Worm (Caenorhabditis elegans) whole organism, late embryonic: ENCODE measurements around the gene srj-20.
"Not testable (repeated sequence)": the region's sequence is repeated elsewhere in the genome, so short reads cannot be mapped to it uniquely, and the experiment has no call there.

Source experiments
- C08G9.2 ChIP-seq: sonication (generic microtip); optimal IDR thresholded peaks from 2 replicates; lab custom pipeline; 2016; ENCODE audit warnings: mild to moderate bottlenecking, missing genetic modification characterization, moderate library complexity, missing compliant biosample characterization
- ama-1 ChIP-seq: fragments of 150-350 bp; optimal IDR thresholded peaks from 2 replicates; lab custom pipeline; 2014
- ceh-2 ChIP-seq: sonication (generic microtip); optimal IDR thresholded peaks from 2 replicates; lab custom pipeline; 2016; ENCODE audit warnings: missing genotype, missing genetic modification characterization, missing compliant biosample characterization
- ceh-31 ChIP-seq: sonication (generic microtip); optimal IDR thresholded peaks from 2 replicates; lab custom pipeline; 2016; ENCODE audit warnings: missing genetic modification characterization, missing compliant biosample characterization
- elt-2 ChIP-seq: sonication (generic microtip); optimal IDR thresholded peaks from 2 replicates; lab custom pipeline; 2016; ENCODE audit warnings: missing genetic modification reagents, missing genetic modification characterization, missing compliant biosample characterization
- lim-6 ChIP-seq: sonication (generic microtip); optimal IDR thresholded peaks from 2 replicates; lab custom pipeline; 2016; ENCODE audit warnings: missing genetic modification characterization, missing compliant biosample characterization
- pqm-1 ChIP-seq: sonication (generic microtip); optimal IDR thresholded peaks from 2 replicates; lab custom pipeline; 2016; ENCODE audit warnings: missing genetic modification characterization, missing compliant biosample characterization
- pros-1 ChIP-seq: fragments of 150-350 bp; optimal IDR thresholded peaks from 2 replicates; lab custom pipeline; 2014; ENCODE audit warnings: missing biosample characterization, missing genetic modification reagents, missing genetic modification characterization
- rnt-1 ChIP-seq: sonication (generic microtip); optimal IDR thresholded peaks from 2 replicates; lab custom pipeline; 2016; ENCODE audit warnings: missing genetic modification characterization, missing compliant biosample characterization
- tbx-7 ChIP-seq: sonication (generic microtip); optimal IDR thresholded peaks from 2 replicates; lab custom pipeline; 2016; ENCODE audit warnings: missing genotype, missing genetic modification characterization, missing compliant biosample characterization
- ttx-3 ChIP-seq: sonication (generic microtip); optimal IDR thresholded peaks from 2 replicates; lab custom pipeline; 2016; ENCODE audit warnings: missing genetic modification reagents, missing genetic modification characterization, missing compliant biosample characterization

Gene srj-20

DNA sequence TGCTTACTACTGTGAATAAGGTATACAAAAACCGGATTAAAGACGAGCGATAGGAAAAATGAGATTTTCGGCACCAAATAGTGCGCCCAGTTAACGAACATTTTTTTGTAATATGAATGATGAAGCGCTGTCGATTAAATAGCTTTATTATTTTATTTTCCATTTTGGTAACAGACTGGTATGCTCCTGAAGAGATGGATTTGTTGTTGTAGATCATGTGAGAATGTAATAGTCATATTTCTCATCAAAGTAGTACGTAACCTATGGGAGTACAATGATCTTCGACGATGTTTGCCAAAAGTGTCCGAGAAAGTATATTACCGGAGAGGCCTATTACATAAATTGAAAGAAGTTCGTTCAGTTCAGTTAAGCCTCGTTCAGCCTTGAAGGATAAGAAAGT lies 2.4 kb downstream of the srj-20 start, which contains the start of gene srj-19:
srj-19 (minus strand) TSS at position 101 of the 400 bp plus-strand sequence.
- TF ChIP-seq C08G9.2 (tag; lab: Kevin White, UChicago) (no peak), tbx-7 (tag; lab: Kevin White, UChicago) (no peak), pqm-1 (tag; lab: Kevin White, UChicago) (no peak), ttx-3 (no peak), lim-6 (tag; lab: Kevin White, UChicago) (no peak)

ce11 chrV:2565525-2565924 lies 7.5 kb downstream of the srj-20 start, which contains the start of gene Y45G12C.1:
TSS of gene Y45G12C.1 (plus strand) at chrV:2565683.
- TF ChIP-seq elt-2 (tag; lab: Kevin White, UChicago) (peak; percentile 46), rnt-1 (tag; lab: Kevin White, UChicago) (no peak)
- TF ChIP-seq, all 69 proteins: peak for 1

DNA sequence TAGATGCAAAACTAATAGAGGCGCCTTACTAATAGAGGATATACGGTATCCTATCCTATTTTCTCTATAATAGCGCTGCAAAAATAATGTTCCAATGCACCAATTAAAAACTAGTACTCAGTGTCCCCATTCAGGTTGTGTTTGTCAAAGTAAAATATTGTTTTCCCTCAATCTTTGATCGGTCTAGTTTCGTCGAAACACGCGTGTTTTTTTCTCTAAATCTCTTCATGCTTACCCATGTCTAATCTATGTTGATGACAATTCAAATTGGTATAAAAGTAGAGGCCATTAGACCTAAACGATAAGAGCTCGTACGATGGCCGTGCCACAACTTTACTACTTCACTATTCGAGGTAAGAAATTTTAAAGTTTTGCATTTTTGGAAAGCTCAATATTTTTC lies 11.6 kb downstream of the srj-20 start, which contains the start of gene gst-10:
gst-10 (plus strand) TSS at position 301 of the 400 bp plus-strand sequence.
- TF ChIP-seq ceh-31; ama-1 (lab: Kevin White, UChicago); pqm-1 (tag; lab: Kevin White, UChicago): not testable (repeated sequence)

DNA sequence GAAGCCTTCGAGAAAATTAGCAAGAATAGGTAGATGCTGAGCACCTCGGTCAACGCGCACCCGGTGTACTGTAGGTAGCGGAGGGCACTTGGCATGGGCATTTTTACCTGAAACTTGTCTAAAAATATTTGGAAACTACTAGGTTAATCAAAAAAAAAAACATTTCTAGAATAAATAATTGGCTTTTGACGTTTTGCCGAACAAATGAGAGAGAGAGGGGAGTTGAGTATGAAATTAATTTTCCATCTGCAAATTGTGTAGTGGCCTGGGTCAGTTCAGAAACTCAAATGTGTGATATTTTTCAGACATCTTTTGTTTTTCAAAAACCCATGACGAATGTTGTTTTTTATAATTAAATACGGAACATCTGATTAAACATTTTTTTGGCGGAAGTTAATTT lies 36.7 kb downstream of the srj-20 start, which contains the start of gene Y45G12C.10:
Y45G12C.10 (minus strand) TSS at position 101 of the 400 bp plus-strand sequence.
- not testable (repeated sequence) for TF ChIP-seq pros-1; elt-2 (tag; lab: Kevin White, UChicago); ceh-2
